Worm (Caenorhabditis elegans) whole organism, L2 larva: ENCODE results near the gene acl-8.

Experiments
- F13H6.1 ChIP-seq: sonication (generic microtip); optimal IDR thresholded peaks from 2 replicates; lab custom pipeline; 2016; ENCODE audit warnings: missing genetic modification characterization, missing compliant biosample characterization
- R02D3.7 ChIP-seq: fragments of 150-350 bp; optimal IDR thresholded peaks from 2 replicates; lab custom pipeline; 2014; ENCODE audit warnings: missing biosample characterization, missing genetic modification characterization
- aly-2 ChIP-seq: fragments of 150-350 bp; optimal IDR thresholded peaks from 2 replicates; lab custom pipeline; 2014; ENCODE audit warnings: missing biosample characterization, missing genetic modification characterization
- ama-1 ChIP-seq: fragments of 150-350 bp; optimal IDR thresholded peaks from 2 replicates; lab custom pipeline; 2018; ENCODE audit warnings: inconsistent platforms
- blmp-1 ChIP-seq: sonication (generic microtip); optimal IDR thresholded peaks from 2 replicates; lab custom pipeline; 2017; ENCODE audit warnings: missing genetic modification characterization, mild to moderate bottlenecking, missing compliant biosample characterization, antibody characterized with exemption, moderate library complexity; ENCODE audit not compliant: insufficient read depth
- ceh-82 ChIP-seq: fragments of 150-350 bp; optimal IDR thresholded peaks from 2 replicates; lab custom pipeline; 2014; ENCODE audit warnings: missing biosample characterization, missing genetic modification characterization
- crh-2 ChIP-seq: sonication (generic microtip); optimal IDR thresholded peaks from 2 replicates; lab custom pipeline; 2017; ENCODE audit warnings: missing biosample characterization, missing genetic modification characterization
- dmd-4 ChIP-seq: sonication (generic microtip); optimal IDR thresholded peaks from 2 replicates; lab custom pipeline; 2017; ENCODE audit warnings: missing biosample characterization, missing genetic modification characterization
- egl-27 ChIP-seq: sonication (generic microtip); optimal IDR thresholded peaks from 3 replicates; lab custom pipeline; 2017; ENCODE audit warnings: missing biosample characterization, missing genetic modification reagents, missing genetic modification characterization
- elt-1 ChIP-seq: fragments of 150-350 bp; optimal IDR thresholded peaks from 2 replicates; lab custom pipeline; 2014; ENCODE audit warnings: missing biosample characterization, missing genetic modification characterization
- elt-3 ChIP-seq: sonication (generic microtip); optimal IDR thresholded peaks from 2 replicates; lab custom pipeline; 2017; ENCODE audit warnings: missing biosample characterization, missing genetic modification characterization
- fos-1 ChIP-seq: fragments of 150-350 bp; optimal IDR thresholded peaks from 2 replicates; lab custom pipeline; 2014; ENCODE audit warnings: missing biosample characterization, missing genetic modification characterization
- gmeb-1 ChIP-seq: fragments of 150-350 bp; optimal IDR thresholded peaks from 2 replicates; lab custom pipeline; 2014; ENCODE audit warnings: missing biosample characterization, missing genetic modification characterization
- lin-13 ChIP-seq: fragments of 150-350 bp; optimal IDR thresholded peaks from 2 replicates; lab custom pipeline; 2014; ENCODE audit warnings: missing biosample characterization, missing genetic modification reagents, missing genetic modification characterization
- lin-39 ChIP-seq: fragments of 150-350 bp; optimal IDR thresholded peaks from 2 replicates; lab custom pipeline; 2014; ENCODE audit warnings: missing biosample characterization, missing genetic modification reagents, missing genetic modification characterization
- lsy-2 ChIP-seq, 2 experiments: fragments of 150-350 bp in 1 of 2; sonication (generic microtip) in 1 of 2; optimal IDR thresholded peaks; 2 replicates each; lab custom pipeline; 2014 to 2017; ENCODE audit warnings: missing biosample characterization in 2 of 2, missing genetic modification characterization in 2 of 2
- mab-5 ChIP-seq: fragments of 150-350 bp; optimal IDR thresholded peaks from 2 replicates; lab custom pipeline; 2014; ENCODE audit warnings: missing biosample characterization, missing genetic modification characterization
- mdl-1 ChIP-seq, 2 experiments: fragments of 150-350 bp in 1 of 2; sonication (generic microtip) in 1 of 2; optimal IDR thresholded peaks; 2 replicates each; lab custom pipeline; 2017; ENCODE audit warnings: missing biosample characterization in 2 of 2, missing genetic modification characterization in 2 of 2
- nhr-10 ChIP-seq: sonication (generic microtip); optimal IDR thresholded peaks from 2 replicates; lab custom pipeline; 2017; ENCODE audit warnings: missing biosample characterization, missing genetic modification characterization
- nhr-11 ChIP-seq: fragments of 150-350 bp; optimal IDR thresholded peaks from 2 replicates; lab custom pipeline; 2014; ENCODE audit warnings: missing biosample characterization, missing genetic modification characterization
- nhr-12 ChIP-seq: fragments of 150-350 bp; optimal IDR thresholded peaks from 2 replicates; lab custom pipeline; 2014; ENCODE audit warnings: missing biosample characterization, missing genetic modification characterization
- nhr-21 ChIP-seq: fragments of 150-350 bp; optimal IDR thresholded peaks from 2 replicates; lab custom pipeline; 2014; ENCODE audit warnings: missing biosample characterization, missing genetic modification characterization
- nhr-237 ChIP-seq: fragments of 150-350 bp; optimal IDR thresholded peaks from 2 replicates; lab custom pipeline; 2014; ENCODE audit warnings: missing biosample characterization, missing genetic modification characterization
- nhr-25 ChIP-seq: fragments of 150-350 bp; sonication (generic microtip); optimal IDR thresholded peaks from 3 replicates; lab custom pipeline; 2014; ENCODE audit warnings: missing biosample characterization, missing genetic modification characterization
- peb-1 ChIP-seq: fragments of 150-350 bp; optimal IDR thresholded peaks from 2 replicates; lab custom pipeline; 2014; ENCODE audit warnings: missing biosample characterization, missing genetic modification characterization
- sem-4 ChIP-seq: fragments of 150-350 bp; optimal IDR thresholded peaks from 2 replicates; lab custom pipeline; 2014; ENCODE audit warnings: missing biosample characterization, missing genetic modification reagents, missing genetic modification characterization
- skn-1 ChIP-seq: sonication (generic microtip); optimal IDR thresholded peaks from 2 replicates; lab custom pipeline; 2017; ENCODE audit warnings: missing biosample characterization, missing genetic modification characterization
- sma-9 ChIP-seq, 2 experiments: fragments of 150-350 bp in 1 of 2; sonication (generic microtip) in 1 of 2; optimal IDR thresholded peaks; 2 replicates each; lab custom pipeline; 2014 to 2016; ENCODE audit warnings: missing genetic modification characterization in 2 of 2, mild to moderate bottlenecking in 1 of 2, missing biosample characterization in 1 of 2, missing compliant biosample characterization in 1 of 2, missing genetic modification reagents in 1 of 2, moderate library complexity in 1 of 2
- snpc-4 ChIP-seq: fragments of 150-350 bp; optimal IDR thresholded peaks from 2 replicates; lab custom pipeline; 2014; ENCODE audit warnings: missing biosample characterization, missing genetic modification characterization
- unc-39 ChIP-seq: fragments of 150-350 bp; optimal IDR thresholded peaks from 2 replicates; lab custom pipeline; 2014; ENCODE audit warnings: missing biosample characterization, missing genetic modification characterization
- ztf-1 ChIP-seq: fragments of 200-800 bp; sonication (Bioruptor generic); conservative IDR thresholded peaks from 2 replicates; pipeline ENCODE4 v1.3.6; 2022; ENCODE audit warnings: missing genetic modification characterization, missing compliant biosample characterization
- ztf-4 ChIP-seq: fragments of 150-350 bp; optimal IDR thresholded peaks from 2 replicates; lab custom pipeline; 2014; ENCODE audit warnings: missing biosample characterization, missing genetic modification characterization

The acl-8 gene

ce11 chrV:6450129-6451011 is at the start of gene acl-8:
Gene acl-8, plus strand, starts transcription at chrV:6450870.
- no peak for TF ChIP-seq sma-9 (GFP tag; optimal IDR thresholded peaks at IDR 0.05; lab: Kevin White, UChicago)
- TF ChIP-seq sma-9 (tag; optimal IDR thresholded peaks at IDR 0.05; lab: Kevin White, UChicago): no peak
- TF ChIP-seq ztf-1 (GFP tag; lab: Robert Waterston, UW): no peak
- TF ChIP-seq crh-2 (tag; lab: Kevin White, UChicago): peak; percentile 41
- TF ChIP-seq elt-1: no peak
- TF ChIP-seq fos-1 (tag; lab: Kevin White, UChicago): peak; percentile 40
- no peak for TF ChIP-seq aly-2

ce11 chrV:6400950-6401551 is 49.6 kb upstream of the acl-8 start:
- TF ChIP-seq crh-2 (tag; lab: Kevin White, UChicago): peak; percentile 55
- TF ChIP-seq lin-39 (tag; lab: Kevin White, UChicago): no peak

- TF ChIP-seq sma-9 (GFP tag; optimal IDR thresholded peaks at IDR 0.05; lab: Kevin White, UChicago): peak; percentile 14
- TF ChIP-seq sma-9 (tag; optimal IDR thresholded peaks at IDR 0.05; lab: Kevin White, UChicago): no peak
- peak; percentile 54 for TF ChIP-seq crh-2 (tag; lab: Kevin White, UChicago)
- no peak for TF ChIP-seq nhr-237 (tag; lab: Kevin White, UChicago)
Measured at ce11 chrV:6407587-6407986, 43.1 kb upstream of the acl-8 start.

- no peak for TF ChIP-seq R02D3.7 (tag; lab: Kevin White, UChicago)
- TF ChIP-seq mdl-1 (tag; optimal IDR thresholded peaks at IDR 0.05; lab: Kevin White, UChicago): no peak
- TF ChIP-seq lin-39 (tag; lab: Kevin White, UChicago): no peak
- TF ChIP-seq unc-39: no peak
- no peak for TF ChIP-seq dmd-4
- no peak for TF ChIP-seq nhr-10 (tag; lab: Kevin White, UChicago)
- no peak for TF ChIP-seq nhr-25 (tag; lab: Kevin White, UChicago)
- no peak for TF ChIP-seq crh-2 (tag; lab: Kevin White, UChicago)
- TF ChIP-seq blmp-1: no peak
- TF ChIP-seq snpc-4: no peak
- no peak for TF ChIP-seq nhr-11 (tag; lab: Kevin White, UChicago)
- TF ChIP-seq aly-2: no peak
- TF ChIP-seq ama-1: no peak
- no peak for TF ChIP-seq skn-1 (tag; lab: Kevin White, UChicago)
- TF ChIP-seq elt-3: no peak
- no peak for TF ChIP-seq sem-4 (tag; lab: Kevin White, UChicago)
- TF ChIP-seq nhr-237 (tag; lab: Kevin White, UChicago): no peak
- TF ChIP-seq egl-27 (tag; lab: Kevin White, UChicago): no peak
- no peak for TF ChIP-seq ztf-4
- TF ChIP-seq ceh-82: no peak
Measured at ce11 chrV:6408733-6409227, 41.9 kb upstream of the acl-8 start, which contains the start of gene bcf-1. Gene bcf-1, minus strand, starts transcription at chrV:6408783.

- peak in 1 of 2 experiments; percentile 26 for TF ChIP-seq mdl-1 (tag; optimal IDR thresholded peaks at IDR 0.05; lab: Kevin White, UChicago)
- TF ChIP-seq gmeb-1: peak; percentile 20
- peak; percentile 73 for TF ChIP-seq sma-9 (GFP tag; optimal IDR thresholded peaks at IDR 0.05; lab: Kevin White, UChicago)
- TF ChIP-seq sma-9 (tag; optimal IDR thresholded peaks at IDR 0.05; lab: Kevin White, UChicago): no peak
- peak; percentile 50 for TF ChIP-seq fos-1 (tag; lab: Kevin White, UChicago)
- TF ChIP-seq crh-2 (tag; lab: Kevin White, UChicago): peak; percentile 83
- TF ChIP-seq blmp-1: no peak
- no peak for TF ChIP-seq nhr-25 (tag; lab: Kevin White, UChicago)
- TF ChIP-seq nhr-21 (tag; lab: Kevin White, UChicago): no peak
- TF ChIP-seq lin-13 (GFP tag; lab: Kevin White, UChicago): no peak
- no peak for TF ChIP-seq mab-5 (tag; lab: Kevin White, UChicago)
Measured at ce11 chrV:6411161-6411560, 39.5 kb upstream of the acl-8 start.

- TF ChIP-seq nhr-11 (tag; lab: Kevin White, UChicago): no peak
- peak; percentile 65 for TF ChIP-seq crh-2 (tag; lab: Kevin White, UChicago)
- TF ChIP-seq sma-9 (GFP tag; optimal IDR thresholded peaks at IDR 0.05; lab: Kevin White, UChicago): peak; percentile 20
- no peak for TF ChIP-seq sma-9 (tag; optimal IDR thresholded peaks at IDR 0.05; lab: Kevin White, UChicago)
- peak; percentile 60 for TF ChIP-seq fos-1 (tag; lab: Kevin White, UChicago)
- no peak for TF ChIP-seq lsy-2 (tag; optimal IDR thresholded peaks at IDR 0.05; lab: Kevin White, UChicago)
- no peak for TF ChIP-seq nhr-12 (tag; lab: Kevin White, UChicago)
- peak; percentile 31 for TF ChIP-seq gmeb-1
- no peak for TF ChIP-seq lin-13 (GFP tag; lab: Kevin White, UChicago)
- TF ChIP-seq dmd-4: no peak
- peak; percentile 30 for TF ChIP-seq F13H6.1 (tag; lab: Kevin White, UChicago)
- no peak for TF ChIP-seq peb-1 (tag; lab: Kevin White, UChicago)
Measured at ce11 chrV:6413057-6413456, 37.6 kb upstream of the acl-8 start.
